Fruit fly (Drosophila melanogaster) Kc167 (cell line): ENCODE measurements around the gene CG9395.

ENCODE experiments used
- Myc ChIP-seq: fragments of >200 bp; optimal IDR thresholded peaks from 2 replicates; lab custom pipeline; 2017; ENCODE audit warnings: missing external identifiers
- Sin3A ChIP-seq: fragments of >200 bp; optimal IDR thresholded peaks from 2 replicates; lab custom pipeline; 2018; ENCODE audit warnings: missing external identifiers
- h ChIP-seq: fragments of >200 bp; optimal IDR thresholded peaks from 3 replicates; lab custom pipeline; 2018; ENCODE audit warnings: missing external identifiers
- insv ChIP-seq: fragments of >200 bp; optimal IDR thresholded peaks from 3 replicates; lab custom pipeline; 2018; ENCODE audit warnings: missing external identifiers
- psq ChIP-seq: fragments of >200 bp; optimal IDR thresholded peaks from 2 replicates; lab custom pipeline; 2017; ENCODE audit warnings: missing external identifiers
- ttk ChIP-seq: sonication (Bioruptor generic); optimal IDR thresholded peaks from 2 replicates; lab custom pipeline; 2017; ENCODE audit warnings: missing external identifiers

The CG9395 gene

dm6 chr2L:13370762-13371161 is 15.9 kb upstream of the CG9395 start, which contains the start of gene ND-B22:
Gene ND-B22, minus strand, starts transcription at chr2L:13371110.
- TF ChIP-seq Myc (no peak), Sin3A (lab: Kevin White, UChicago) (no peak)

- TF ChIP-seq ttk (lab: Kevin White, UChicago) (no peak), h (lab: Kevin White, UChicago) (no peak), psq (lab: Kevin White, UChicago) (no peak), Myc (no peak), Sin3A (lab: Kevin White, UChicago) (no peak), insv (lab: Kevin White, UChicago) (no peak)
Measured at dm6 chr2L:13368940-13369339, 14.1 kb upstream of the CG9395 start, which contains the start of gene CG31855. Gene CG31855, plus strand, starts transcription at chr2L:13369204.

dm6 chr2L:13367378-13367777 is 12.5 kb upstream of the CG9395 start, which contains the start of gene Tap42:
Gene Tap42, plus strand, starts transcription at chr2L:13367617.
- no peak for TF ChIP-seq insv (lab: Kevin White, UChicago)
- TF ChIP-seq psq (lab: Kevin White, UChicago): no peak
- no peak for TF ChIP-seq h (lab: Kevin White, UChicago)
- no peak for TF ChIP-seq Sin3A (lab: Kevin White, UChicago)

dm6 chr2L:13366109-13366747 is 11.4 kb upstream of the CG9395 start, which contains the start of the genes Nnp-1 and Grx3:
Gene Nnp-1, minus strand, starts transcription at chr2L:13366189.
Gene Grx3, plus strand, starts transcription at chr2L:13366447.
- no peak for TF ChIP-seq Myc
- TF ChIP-seq psq (lab: Kevin White, UChicago): no peak
- no peak for TF ChIP-seq h (lab: Kevin White, UChicago)
- TF ChIP-seq insv (lab: Kevin White, UChicago): no peak
- TF ChIP-seq Sin3A (lab: Kevin White, UChicago): no peak
- no peak for TF ChIP-seq ttk (lab: Kevin White, UChicago)

dm6 chr2L:13362953-13363352 is 8.1 kb upstream of the CG9395 start:
- TF ChIP-seq Sin3A (lab: Kevin White, UChicago) (no peak), Myc (no peak), h (lab: Kevin White, UChicago) (no peak), psq (lab: Kevin White, UChicago) (no peak), ttk (lab: Kevin White, UChicago) (no peak), insv (lab: Kevin White, UChicago) (no peak)

- TF ChIP-seq ttk (lab: Kevin White, UChicago): no peak
- TF ChIP-seq psq (lab: Kevin White, UChicago): no peak
- no peak for TF ChIP-seq h (lab: Kevin White, UChicago)
Measured at dm6 chr2L:13361465-13361864, 6.6 kb upstream of the CG9395 start, which contains the start of gene CG9377. Gene CG9377, minus strand, starts transcription at chr2L:13361565.

- TF ChIP-seq h (lab: Kevin White, UChicago) (no peak), Sin3A (lab: Kevin White, UChicago) (no peak), insv (lab: Kevin White, UChicago) (no peak), psq (lab: Kevin White, UChicago) (no peak), ttk (lab: Kevin White, UChicago) (no peak), Myc (no peak)
Measured at dm6 chr2L:13349237-13349902, 5.5 kb downstream of the CG9395 start.

dm6 chr2L:13347473-13347872 is 7.4 kb downstream of the CG9395 start, which contains the start of gene CG16826:
Gene CG16826, plus strand, starts transcription at chr2L:13347773.
- TF ChIP-seq psq (lab: Kevin White, UChicago) (no peak), Sin3A (lab: Kevin White, UChicago) (no peak)

- TF ChIP-seq Myc: no peak
- no peak for TF ChIP-seq insv (lab: Kevin White, UChicago)
- no peak for TF ChIP-seq psq (lab: Kevin White, UChicago)
- no peak for TF ChIP-seq Sin3A (lab: Kevin White, UChicago)
- no peak for TF ChIP-seq h (lab: Kevin White, UChicago)
- TF ChIP-seq ttk (lab: Kevin White, UChicago): no peak
Measured at dm6 chr2L:13332736-13333135, 22.1 kb downstream of the CG9395 start.

- TF ChIP-seq insv (lab: Kevin White, UChicago): no peak
Measured at dm6 chr2L:13331868-13332544, 22.9 kb downstream of the CG9395 start.

dm6 chr2L:13331021-13331420 is 23.9 kb downstream of the CG9395 start, which contains the start of gene hbt:
Gene hbt, minus strand, starts transcription at chr2L:13331121.
- TF ChIP-seq Sin3A (lab: Kevin White, UChicago): no peak
- no peak for TF ChIP-seq h (lab: Kevin White, UChicago)
- no peak for TF ChIP-seq psq (lab: Kevin White, UChicago)
- no peak for TF ChIP-seq insv (lab: Kevin White, UChicago)
- no peak for TF ChIP-seq ttk (lab: Kevin White, UChicago)
- TF ChIP-seq Myc: no peak

- TF ChIP-seq psq (lab: Kevin White, UChicago) (no peak), insv (lab: Kevin White, UChicago) (no peak), h (lab: Kevin White, UChicago) (no peak), Myc (no peak), Sin3A (lab: Kevin White, UChicago) (no peak), ttk (lab: Kevin White, UChicago) (no peak)
Measured at dm6 chr2L:13325823-13326222, 29.1 kb downstream of the CG9395 start.
